Worm (Caenorhabditis elegans) whole organism, early embryonic: Measurements from ENCODE around the gene ipla-3.

Source experiments
- B0310.2 ChIP-seq: sonication (generic microtip); optimal IDR thresholded peaks from 2 replicates; lab custom pipeline; 2016; ENCODE audit warnings: mild to moderate bottlenecking, missing genetic modification characterization, missing compliant biosample characterization
- F13C5.2 ChIP-seq: sonication (generic microtip); optimal IDR thresholded peaks from 2 replicates; lab custom pipeline; 2017; ENCODE audit warnings: mild to moderate bottlenecking, missing genetic modification characterization, inconsistent platforms, missing compliant biosample characterization
- aly-1 ChIP-seq: sonication (generic microtip); optimal IDR thresholded peaks from 2 replicates; lab custom pipeline; 2016; ENCODE audit warnings: missing genetic modification characterization, missing compliant biosample characterization
- ama-1 ChIP-seq: fragments of 150-350 bp; optimal IDR thresholded peaks from 2 replicates; lab custom pipeline; 2014
- ceh-13 ChIP-seq: fragments of 200-800 bp; sonication (Bioruptor generic); optimal IDR thresholded peaks from 2 replicates; lab custom pipeline; 2018; ENCODE audit warnings: mild to moderate bottlenecking, missing genetic modification characterization, missing compliant biosample characterization
- ceh-36 ChIP-seq: sonication (generic microtip); optimal IDR thresholded peaks from 2 replicates; lab custom pipeline; 2016; ENCODE audit warnings: missing genetic modification characterization, inconsistent platforms, missing compliant biosample characterization
- ets-7 ChIP-seq: sonication (generic microtip); optimal IDR thresholded peaks from 2 replicates; lab custom pipeline; 2016; ENCODE audit warnings: missing genotype, missing genetic modification characterization, missing compliant biosample characterization
- flt-1 ChIP-seq: fragments of 200-800 bp; sonication (Bioruptor generic); IDR thresholded peaks from 2 replicates; pipeline ENCODE4 v1.3.6; 2022; ENCODE audit warnings: missing genetic modification characterization, missing compliant biosample characterization
- hmbx-1 ChIP-seq: sonication (generic microtip); optimal IDR thresholded peaks from 2 replicates; lab custom pipeline; 2016; ENCODE audit warnings: mild to moderate bottlenecking, missing genetic modification characterization, missing compliant biosample characterization
- hmg-4 ChIP-seq: fragments of 200-800 bp; sonication (Bioruptor generic); optimal IDR thresholded peaks from 2 replicates; lab custom pipeline; 2018; ENCODE audit warnings: mild to moderate bottlenecking, missing genetic modification characterization, missing compliant biosample characterization
- hnd-1 ChIP-seq: sonication (generic microtip); optimal IDR thresholded peaks from 2 replicates; lab custom pipeline; 2016; ENCODE audit warnings: missing genetic modification characterization, missing compliant biosample characterization
- pes-1 ChIP-seq: fragments of 200-800 bp; sonication (Bioruptor generic); IDR thresholded peaks from 2 replicates; pipeline ENCODE4 v1.3.6; 2022; ENCODE audit warnings: missing genetic modification reagents, missing genetic modification characterization, missing compliant biosample characterization
- scrt-1 ChIP-seq: fragments of 200-800 bp; sonication (Bioruptor generic); IDR thresholded peaks from 2 replicates; pipeline ENCODE4 v1.3.6; 2022; ENCODE audit warnings: missing genetic modification characterization, missing compliant biosample characterization
- sea-1 ChIP-seq: fragments of 200-800 bp; sonication (Bioruptor generic); conservative IDR thresholded peaks from 2 replicates; pipeline ENCODE4 v1.3.6; 2022; ENCODE audit warnings: missing genetic modification characterization, missing compliant biosample characterization
- tbx-11 ChIP-seq: fragments of 200-800 bp; sonication (Bioruptor generic); IDR thresholded peaks from 2 replicates; pipeline ENCODE4 v1.3.6; 2022; ENCODE audit warnings: missing genetic modification characterization, missing compliant biosample characterization
- tbx-37 ChIP-seq: fragments of 200-800 bp; sonication (Bioruptor generic); conservative IDR thresholded peaks from 2 replicates; pipeline ENCODE4 v1.3.6; 2022; ENCODE audit warnings: missing genetic modification reagents, missing genetic modification characterization, missing compliant biosample characterization
- tra-4 ChIP-seq: sonication (generic microtip); optimal IDR thresholded peaks from 2 replicates; lab custom pipeline; 2017; ENCODE audit warnings: missing genetic modification characterization, missing compliant biosample characterization

Gene ipla-3

DNA sequence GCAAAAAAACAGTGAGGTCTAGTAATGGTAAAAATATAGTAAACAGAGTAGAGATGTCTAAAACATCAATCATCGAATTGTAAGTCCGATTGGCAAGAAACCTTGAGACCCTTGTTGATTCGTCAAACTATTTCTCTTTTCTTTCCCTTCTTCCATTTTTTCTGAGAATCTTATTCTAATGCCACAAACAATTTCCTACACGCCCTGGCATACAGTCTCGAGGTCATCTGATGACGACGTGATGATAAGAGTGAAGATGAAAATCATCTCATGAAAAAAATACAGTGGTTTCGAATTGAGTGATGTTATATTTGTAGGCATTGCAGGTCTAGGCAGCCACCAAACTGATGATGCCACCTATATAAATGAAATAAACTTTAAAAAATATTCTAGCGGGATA, 36.2 kb downstream of the ipla-3 start:
- no peak for TF ChIP-seq hnd-1 (tag; lab: Kevin White, UChicago)
- no peak for TF ChIP-seq ceh-36 (tag; lab: Kevin White, UChicago)
- no peak for TF ChIP-seq tra-4 (tag; lab: Kevin White, UChicago)
- TF ChIP-seq flt-1 = no peak
- TF ChIP-seq tbx-37 = no peak
- no peak for TF ChIP-seq ama-1 (lab: Kevin White, UChicago)
- no peak for TF ChIP-seq ets-7 (tag; lab: Kevin White, UChicago)
- TF ChIP-seq aly-1 (tag; lab: Kevin White, UChicago) = no peak
- TF ChIP-seq B0310.2 (tag; lab: Kevin White, UChicago) = no peak
- no peak for TF ChIP-seq pes-1 (GFP tag; lab: Robert Waterston, UW)
- no peak for TF ChIP-seq hmg-4 (GFP tag; lab: Kevin White, UChicago)
- TF ChIP-seq sea-1 (GFP tag; lab: Robert Waterston, UW) = no peak
- TF ChIP-seq F13C5.2 = no peak
- no peak for TF ChIP-seq tbx-11 (GFP tag; lab: Robert Waterston, UW)
- TF ChIP-seq hmbx-1 (tag; lab: Kevin White, UChicago) = no peak
- TF ChIP-seq scrt-1 (GFP tag; lab: Robert Waterston, UW) = no peak
- TF ChIP-seq ceh-13 = no peak

ce11 chrV:20691585-20691984, 37.5 kb downstream of the ipla-3 start, which contains the start of gene F53F8.4:
Gene F53F8.4, minus strand, starts transcription at chrV:20691685.
- TF ChIP-seq ceh-13 (no peak), ets-7 (tag; lab: Kevin White, UChicago) (no peak), B0310.2 (tag; lab: Kevin White, UChicago) (no peak)

DNA sequence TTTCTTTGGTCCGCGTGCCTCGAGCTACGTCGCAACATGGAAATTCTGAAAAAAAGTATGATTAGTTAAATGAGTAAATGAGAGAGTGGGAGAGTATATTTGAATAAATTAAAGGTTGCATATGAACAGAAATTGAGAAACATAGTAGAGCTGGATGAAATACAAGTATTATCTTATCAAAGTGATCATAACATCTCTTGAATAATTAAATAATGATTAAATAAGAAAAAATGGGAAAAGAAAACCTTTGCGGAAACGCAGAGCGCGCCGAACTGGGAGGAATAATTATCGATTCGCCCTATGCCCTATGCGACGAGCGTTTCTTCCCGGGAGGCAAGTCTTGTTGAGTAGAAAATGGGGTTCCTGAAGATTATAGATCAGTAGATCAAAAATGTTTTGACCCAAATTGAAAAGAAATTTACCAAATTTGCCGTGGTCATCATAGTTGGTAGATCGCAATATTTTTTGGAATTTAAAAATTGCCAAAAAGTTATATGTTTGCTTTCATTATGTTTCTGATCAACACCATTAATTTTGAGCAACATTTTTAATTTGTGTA, 39.5 kb downstream of the ipla-3 start, which contains the start of gene F53F8.3:
F53F8.3 (minus strand) TSS at position 51 of the 559 bp plus-strand sequence.
- TF ChIP-seq flt-1 (no peak), aly-1 (tag; lab: Kevin White, UChicago) (no peak), ceh-13 (no peak), hmg-4 (GFP tag; lab: Kevin White, UChicago) (no peak), pes-1 (GFP tag; lab: Robert Waterston, UW) (no peak), F13C5.2 (no peak), ets-7 (tag; lab: Kevin White, UChicago) (no peak), ama-1 (lab: Kevin White, UChicago) (no peak), scrt-1 (GFP tag; lab: Robert Waterston, UW) (no peak), tra-4 (tag; lab: Kevin White, UChicago) (no peak), hmbx-1 (tag; lab: Kevin White, UChicago) (no peak), hnd-1 (tag; lab: Kevin White, UChicago) (no peak), tbx-11 (GFP tag; lab: Robert Waterston, UW) (no peak), sea-1 (GFP tag; lab: Robert Waterston, UW) (no peak), ceh-36 (tag; lab: Kevin White, UChicago) (no peak)

ce11 chrV:20685383-20685782, 43.7 kb downstream of the ipla-3 start, which contains the start of gene klf-2:
Gene klf-2, plus strand, starts transcription at chrV:20685683.
- TF ChIP-seq tbx-37 (no peak), flt-1 (no peak), hnd-1 (tag; lab: Kevin White, UChicago) (no peak), ama-1 (lab: Kevin White, UChicago) (no peak), hmbx-1 (tag; lab: Kevin White, UChicago) (no peak), F13C5.2 (no peak), tbx-11 (GFP tag; lab: Robert Waterston, UW) (no peak), ceh-13 (no peak), scrt-1 (GFP tag; lab: Robert Waterston, UW) (no peak)

DNA sequence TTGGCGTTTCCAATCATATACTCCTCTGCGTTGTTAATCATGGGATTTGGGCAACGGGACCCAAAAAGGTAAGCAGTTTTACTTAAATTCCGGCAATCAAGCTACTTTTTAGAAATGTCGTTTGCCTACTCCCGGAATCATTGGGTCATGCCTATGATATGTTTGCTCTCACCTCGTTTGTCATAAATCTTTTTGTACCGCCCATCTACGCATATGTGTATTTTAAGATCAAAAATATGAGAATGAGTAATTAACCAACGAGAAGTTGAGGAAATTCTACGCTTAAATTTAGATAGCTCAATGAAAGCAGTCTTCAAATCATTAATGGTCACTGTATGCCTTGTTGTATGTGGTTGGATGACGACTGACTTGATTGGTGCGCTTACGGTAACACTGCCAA, 46.8 kb downstream of the ipla-3 start:
- TF ChIP-seq hmbx-1 (tag; lab: Kevin White, UChicago) (no peak), aly-1 (tag; lab: Kevin White, UChicago) (no peak), tbx-11 (GFP tag; lab: Robert Waterston, UW) (no peak), hmg-4 (GFP tag; lab: Kevin White, UChicago) (no peak)

- TF ChIP-seq hmg-4 (GFP tag; lab: Kevin White, UChicago) = no peak
- no peak for TF ChIP-seq sea-1 (GFP tag; lab: Robert Waterston, UW)
- no peak for TF ChIP-seq hmbx-1 (tag; lab: Kevin White, UChicago)
- no peak for TF ChIP-seq scrt-1 (GFP tag; lab: Robert Waterston, UW)
- 0 out of 2 replicates have a peak, but pooled peaks have one; percentile 20 for TF ChIP-seq pes-1 (GFP tag; lab: Robert Waterston, UW)
These were observed 47.2 kb downstream of the ipla-3 start for ce11 chrV:20681824-20682223.

ce11 chrV:20681120-20681519, 48.0 kb downstream of the ipla-3 start, which contains the start of gene srsx-35:
Gene srsx-35, plus strand, starts transcription at chrV:20681420.
- TF ChIP-seq hmbx-1 (tag; lab: Kevin White, UChicago) (no peak), tbx-11 (GFP tag; lab: Robert Waterston, UW) (no peak), aly-1 (tag; lab: Kevin White, UChicago) (no peak), tra-4 (tag; lab: Kevin White, UChicago) (no peak), pes-1 (GFP tag; lab: Robert Waterston, UW) (no peak), B0310.2 (tag; lab: Kevin White, UChicago) (no peak)

DNA sequence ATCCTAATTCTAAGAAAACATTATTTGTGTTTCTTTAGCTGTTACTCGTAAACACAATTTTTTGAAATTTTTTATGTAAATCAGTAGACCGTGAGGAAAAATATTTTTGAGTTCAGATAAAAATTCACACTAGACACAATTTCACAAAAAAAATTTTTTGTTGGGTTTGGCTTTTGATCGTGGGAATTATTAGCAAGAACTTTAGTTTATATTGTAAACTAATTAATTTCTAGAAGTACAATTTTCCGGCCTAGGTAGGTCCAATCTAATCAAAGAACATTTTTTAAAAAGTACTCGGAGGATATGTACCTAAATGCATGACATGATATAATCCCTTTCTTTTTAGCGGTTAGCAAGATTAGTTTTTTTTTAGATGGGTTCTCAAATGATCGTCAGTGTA, 48.9 kb downstream of the ipla-3 start:
- TF ChIP-seq scrt-1 (GFP tag; lab: Robert Waterston, UW) (no peak), sea-1 (GFP tag; lab: Robert Waterston, UW) (no peak), ets-7 (tag; lab: Kevin White, UChicago) (no peak), ceh-13 (no peak), hnd-1 (tag; lab: Kevin White, UChicago) (no peak), hmbx-1 (tag; lab: Kevin White, UChicago) (no peak), tra-4 (tag; lab: Kevin White, UChicago) (no peak), B0310.2 (tag; lab: Kevin White, UChicago) (no peak), aly-1 (tag; lab: Kevin White, UChicago) (no peak), flt-1 (no peak), F13C5.2 (no peak), pes-1 (GFP tag; lab: Robert Waterston, UW) (no peak), hmg-4 (GFP tag; lab: Kevin White, UChicago) (no peak), tbx-11 (GFP tag; lab: Robert Waterston, UW) (no peak), tbx-37 (no peak), ceh-36 (tag; lab: Kevin White, UChicago) (no peak), ama-1 (lab: Kevin White, UChicago) (no peak)
